Worm (Caenorhabditis elegans) whole organism, L4 larva: ENCODE results near the gene Y45F10C.1.

Experiments
- D1046.2 ChIP-seq: fragments of 200-800 bp; sonication (Bioruptor generic); IDR thresholded peaks from 2 replicates; pipeline ENCODE4 v1.3.6; 2022; ENCODE audit warnings: missing genetic modification characterization, missing compliant biosample characterization
- R02D3.7 ChIP-seq: fragments of 150-350 bp; sonication (generic microtip); optimal IDR thresholded peaks from 3 replicates; lab custom pipeline; 2014; ENCODE audit warnings: missing biosample characterization, missing genetic modification characterization
- Y105C5A.15 ChIP-seq: fragments of 200-800 bp; sonication (Bioruptor generic); IDR thresholded peaks from 2 replicates; pipeline ENCODE4 v1.3.6; 2022; ENCODE audit warnings: missing genetic modification characterization, missing compliant biosample characterization
- Y5F2A.4 ChIP-seq: fragments of 200-800 bp; sonication (Bioruptor generic); optimal IDR thresholded peaks from 2 replicates; lab custom pipeline; 2018; ENCODE audit warnings: mild to moderate bottlenecking, missing genetic modification characterization, missing compliant biosample characterization
- ZK337.2 ChIP-seq: fragments of 200-800 bp; sonication (Bioruptor generic); IDR thresholded peaks from 2 replicates; pipeline ENCODE4 v1.3.6; 2022; ENCODE audit warnings: missing genetic modification reagents, missing genetic modification characterization, missing compliant biosample characterization
- ZK546.5 ChIP-seq, 2 experiments: sonication (generic microtip); optimal IDR thresholded peaks; 2 replicates each; lab custom pipeline; 2017; ENCODE audit warnings: missing biosample characterization in 2 of 2, missing genetic modification characterization in 2 of 2
- ama-1 ChIP-seq: fragments of 150-350 bp; optimal IDR thresholded peaks from 2 replicates; lab custom pipeline; 2014; ENCODE audit warnings: inconsistent platforms, mixed read lengths
- attf-4 ChIP-seq: sonication (generic microtip); optimal IDR thresholded peaks from 3 replicates; lab custom pipeline; 2017; ENCODE audit warnings: missing biosample characterization, missing genetic modification characterization
- ceh-20 ChIP-seq: fragments of 200-800 bp; sonication (Bioruptor generic); IDR thresholded peaks from 2 replicates; pipeline ENCODE4 v1.3.6; 2022; ENCODE audit warnings: missing genetic modification reagents, missing genetic modification characterization, missing compliant biosample characterization
- ceh-32 ChIP-seq: sonication (generic microtip); optimal IDR thresholded peaks from 2 replicates; lab custom pipeline; 2016; ENCODE audit warnings: mild to moderate bottlenecking, missing genetic modification characterization, missing compliant biosample characterization; ENCODE audit not compliant: poor library complexity
- ceh-62 ChIP-seq: sonication (generic microtip); optimal IDR thresholded peaks from 2 replicates; lab custom pipeline; 2017; ENCODE audit warnings: missing biosample characterization, missing genetic modification characterization
- ceh-82 ChIP-seq: sonication (generic microtip); optimal IDR thresholded peaks from 2 replicates; lab custom pipeline; 2017; ENCODE audit warnings: missing biosample characterization, missing genetic modification characterization
- ces-1 ChIP-seq: fragments of 150-350 bp; sonication (generic microtip); optimal IDR thresholded peaks from 4 replicates; lab custom pipeline; 2014; ENCODE audit warnings: missing biosample characterization, missing genetic modification reagents, missing genetic modification characterization
- ctbp-1 ChIP-seq: fragments of 200-800 bp; sonication (Bioruptor generic); IDR thresholded peaks from 2 replicates; pipeline ENCODE4 v1.3.6; 2022; ENCODE audit warnings: missing genetic modification reagents, missing genetic modification characterization, missing compliant biosample characterization
- daf-16 ChIP-seq, 3 experiments: sonication (generic microtip); optimal IDR thresholded peaks; 2 replicates each; lab custom pipeline; 2016 to 2017; ENCODE audit warnings: missing genetic modification characterization in 3 of 3, missing genetic modification reagents in 3 of 3, mild to moderate bottlenecking in 2 of 3, missing compliant biosample characterization in 2 of 3, missing biosample characterization in 1 of 3, moderate library complexity in 1 of 3
- daf-19 ChIP-seq: fragments of 200-800 bp; sonication (Bioruptor generic); conservative IDR thresholded peaks from 2 replicates; pipeline ENCODE4 v1.3.6; 2022; ENCODE audit warnings: missing genetic modification characterization, missing compliant biosample characterization
- dpl-1 ChIP-seq: fragments of 150-350 bp; optimal IDR thresholded peaks from 2 replicates; lab custom pipeline; 2014; ENCODE audit warnings: missing biosample characterization, missing genetic modification reagents, missing genetic modification characterization
- dve-1 ChIP-seq: sonication (generic microtip); optimal IDR thresholded peaks from 2 replicates; lab custom pipeline; 2017; ENCODE audit warnings: antibody characterized with exemption, mild to moderate bottlenecking, missing genetic modification characterization, missing compliant biosample characterization; ENCODE audit not compliant: insufficient read depth
- egl-27 ChIP-seq: sonication (generic microtip); optimal IDR thresholded peaks from 3 replicates; lab custom pipeline; 2017; ENCODE audit warnings: missing biosample characterization, missing genetic modification reagents, missing genetic modification characterization
- hmg-1.1 ChIP-seq: fragments of 200-800 bp; sonication (Bioruptor generic); IDR thresholded peaks from 2 replicates; pipeline ENCODE4 v1.3.6; 2022; ENCODE audit warnings: missing genetic modification reagents, missing genetic modification characterization, missing compliant biosample characterization
- lim-7 ChIP-seq: fragments of 200-800 bp; sonication (Bioruptor generic); IDR thresholded peaks from 2 replicates; pipeline ENCODE4 v1.3.6; 2022; ENCODE audit warnings: missing genetic modification characterization, missing compliant biosample characterization
- lin-29 ChIP-seq: fragments of 200-800 bp; sonication (Bioruptor generic); IDR thresholded peaks from 2 replicates; pipeline ENCODE4 v1.3.6; 2022; ENCODE audit warnings: missing genetic modification reagents, missing genetic modification characterization, missing compliant biosample characterization
- nhr-102 ChIP-seq: sonication (generic microtip); optimal IDR thresholded peaks from 2 replicates; lab custom pipeline; 2016; ENCODE audit warnings: mild to moderate bottlenecking, missing genetic modification characterization, moderate library complexity, missing compliant biosample characterization
- nhr-11 ChIP-seq: fragments of 150-350 bp; optimal IDR thresholded peaks from 2 replicates; lab custom pipeline; 2014; ENCODE audit warnings: missing biosample characterization, missing genetic modification characterization
- nhr-111 ChIP-seq: fragments of 200-800 bp; sonication (Bioruptor generic); optimal IDR thresholded peaks from 2 replicates; lab custom pipeline; 2018; ENCODE audit warnings: mild to moderate bottlenecking, missing genetic modification characterization, missing compliant biosample characterization
- nhr-237 ChIP-seq: sonication (generic microtip); optimal IDR thresholded peaks from 2 replicates; lab custom pipeline; 2017; ENCODE audit warnings: missing biosample characterization, missing genetic modification characterization
- nhr-77 ChIP-seq: fragments of 150-350 bp; optimal IDR thresholded peaks from 2 replicates; lab custom pipeline; 2014; ENCODE audit warnings: missing biosample characterization, missing genetic modification characterization
- rbr-2 ChIP-seq: sonication (generic microtip); optimal IDR thresholded peaks from 2 replicates; lab custom pipeline; 2016; ENCODE audit warnings: missing genotype, missing genetic modification characterization, missing compliant biosample characterization
- spr-3 ChIP-seq: fragments of 200-800 bp; sonication (Bioruptor generic); optimal IDR thresholded peaks from 2 replicates; lab custom pipeline; 2018; ENCODE audit warnings: mild to moderate bottlenecking, missing genetic modification characterization, missing compliant biosample characterization
- tag-97 ChIP-seq: fragments of 200-800 bp; sonication (Bioruptor generic); IDR thresholded peaks from 2 replicates; pipeline ENCODE4 v1.3.6; 2022; ENCODE audit warnings: missing genetic modification characterization, missing compliant biosample characterization
- tra-1 ChIP-seq: fragments of 200-800 bp; sonication (Bioruptor generic); IDR thresholded peaks from 2 replicates; pipeline ENCODE4 v1.3.6; 2022; ENCODE audit warnings: missing genetic modification reagents, missing genetic modification characterization, missing compliant biosample characterization
- unc-130 ChIP-seq: sonication (generic microtip); optimal IDR thresholded peaks from 2 replicates; lab custom pipeline; 2016; ENCODE audit warnings: missing genetic modification reagents, missing genetic modification characterization, missing compliant biosample characterization
- unc-62 ChIP-seq, 3 experiments: fragments of 150-350 bp in 1 of 3; sonication (generic microtip); optimal IDR thresholded peaks in 2 of 3; peaks in 1 of 3; 1 replicate in 1 of 3; 2 replicates in 2 of 3; lab custom pipeline; 2014 to 2017; ENCODE audit warnings: missing biosample characterization in 3 of 3, missing genetic modification characterization in 3 of 3, missing genetic modification reagents in 3 of 3, missing genotype in 1 of 3
- vab-7 ChIP-seq: fragments of 200-800 bp; sonication (Bioruptor generic); IDR thresholded peaks from 2 replicates; pipeline ENCODE4 v1.3.6; 2022; ENCODE audit warnings: missing genetic modification reagents, missing genetic modification characterization, missing compliant biosample characterization
- zag-1 ChIP-seq: fragments of 150-350 bp; optimal IDR thresholded peaks from 2 replicates; lab custom pipeline; 2014; ENCODE audit warnings: missing biosample characterization, missing genetic modification characterization
- zfp-2 ChIP-seq: sonication (generic microtip); optimal IDR thresholded peaks from 2 replicates; lab custom pipeline; 2016; ENCODE audit warnings: mild to moderate bottlenecking, missing genetic modification characterization, missing compliant biosample characterization
- zip-2 ChIP-seq: fragments of 150-350 bp; optimal IDR thresholded peaks from 2 replicates; lab custom pipeline; 2014; ENCODE audit warnings: missing biosample characterization, missing genetic modification characterization

The Y45F10C.1 gene

ce11 chrIV:13695302-13695701, 36.0 kb upstream of the Y45F10C.1 start:
- TF ChIP-seq ces-1 (GFP tag; lab: Kevin White, UChicago): no peak
- TF ChIP-seq ZK337.2: no peak
- no peak for TF ChIP-seq zip-2 (tag; lab: Kevin White, UChicago)
- no peak for TF ChIP-seq attf-4 (tag; lab: Kevin White, UChicago)
- no peak for TF ChIP-seq ctbp-1
- TF ChIP-seq Y5F2A.4: no peak
- no peak for TF ChIP-seq nhr-111 (GFP tag; lab: Kevin White, UChicago)
- no peak for TF ChIP-seq ama-1 (lab: Kevin White, UChicago)
- TF ChIP-seq ceh-32 (tag; lab: Kevin White, UChicago): no peak

ce11 chrIV:13694600-13694999, 35.3 kb upstream of the Y45F10C.1 start:
- 0 out of 2 replicates have a peak, but pooled peaks have one; percentile 15 for TF ChIP-seq tra-1 (GFP tag; lab: Robert Waterston, UW)
- peak; percentile 27; the same call in 1 of the 2 replicates for TF ChIP-seq vab-7 (GFP tag; lab: Robert Waterston, UW)
- peak in 1 of 2 experiments; percentile 97 for TF ChIP-seq unc-62 (GFP tag; optimal IDR thresholded peaks at IDR 0.05 in 1 of 2; lab: Kevin White, UChicago)
- TF ChIP-seq unc-62 (tag; optimal IDR thresholded peaks at IDR 0.05; lab: Kevin White, UChicago): peak; percentile 17
- no peak for TF ChIP-seq nhr-77
- peak; percentile 86 for TF ChIP-seq ceh-20

DNA sequence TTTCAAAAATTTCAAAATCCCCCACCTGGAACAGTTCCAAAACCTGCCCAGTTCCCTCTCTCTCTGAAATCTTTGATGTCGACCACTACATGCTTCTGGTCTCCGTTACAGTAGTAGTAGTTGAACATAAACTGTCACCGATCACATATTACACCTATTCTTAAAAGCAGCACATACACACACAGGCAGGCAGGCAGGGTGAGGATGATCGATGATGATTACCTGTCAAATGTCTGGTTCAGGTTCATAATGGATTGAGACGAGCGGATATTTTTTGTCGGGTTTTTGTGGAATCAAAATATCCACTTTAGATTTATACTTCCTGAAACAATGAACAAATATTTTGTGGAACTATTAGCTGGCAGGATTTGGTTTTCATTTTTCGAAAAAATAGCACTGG, 34.6 kb upstream of the Y45F10C.1 start:
- TF ChIP-seq dpl-1 (GFP tag; lab: Kevin White, UChicago) (no peak), attf-4 (tag; lab: Kevin White, UChicago) (no peak), egl-27 (tag; lab: Kevin White, UChicago) (no peak), daf-19 (no peak), D1046.2 (GFP tag; lab: Robert Waterston, UW) (no peak), Y105C5A.15 (GFP tag; lab: Robert Waterston, UW) (no peak), zag-1 (tag; lab: Kevin White, UChicago) (no peak), ceh-82 (tag; lab: Kevin White, UChicago) (no peak), ZK546.5 (tag; optimal IDR thresholded peaks at IDR 0.05; lab: Kevin White, UChicago) (no peak), tag-97 (GFP tag; lab: Robert Waterston, UW) (no peak), dve-1 (no peak), R02D3.7 (tag; lab: Kevin White, UChicago) (no peak), zfp-2 (tag; lab: Kevin White, UChicago) (no peak), ceh-62 (tag; lab: Kevin White, UChicago) (no peak), nhr-102 (tag; lab: Kevin White, UChicago) (no peak), lim-7 (GFP tag; lab: Robert Waterston, UW) (no peak), unc-130 (GFP tag; lab: Kevin White, UChicago) (no peak), nhr-237 (tag; lab: Kevin White, UChicago) (no peak), lin-29 (GFP tag; lab: Robert Waterston, UW) (no peak), daf-16 (GFP tag; optimal IDR thresholded peaks at IDR 0.05; lab: Kevin White, UChicago) (no peak), daf-16 (tag; optimal IDR thresholded peaks at IDR 0.05; lab: Kevin White, UChicago) (no peak)

DNA sequence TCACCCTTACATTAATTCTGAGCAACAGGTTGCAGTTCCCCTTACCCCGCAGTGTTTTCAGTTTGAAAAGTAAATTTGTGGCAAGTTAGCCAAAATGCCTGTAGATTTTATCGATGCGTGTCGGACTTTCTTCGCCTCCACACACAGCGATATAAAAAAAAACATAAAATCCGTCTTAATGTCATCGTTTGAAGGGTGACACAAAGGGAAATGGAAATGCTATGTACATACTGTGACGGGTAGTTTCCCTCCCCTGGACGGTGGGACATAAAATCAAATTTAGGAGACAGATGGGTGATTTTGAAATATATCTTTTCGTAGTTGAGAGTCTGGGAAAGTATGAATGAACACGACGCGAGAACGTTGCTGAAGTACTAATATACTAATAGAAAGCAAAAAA, 33.2 kb upstream of the Y45F10C.1 start:
- TF ChIP-seq spr-3 (GFP tag; lab: Kevin White, UChicago) (no peak), nhr-77 (no peak), rbr-2 (tag; lab: Kevin White, UChicago) (no peak), hmg-1.1 (no peak), nhr-11 (tag; lab: Kevin White, UChicago) (no peak)
